Worm (Caenorhabditis elegans) whole organism, young adult: Measurements from ENCODE around the gene C15C8.7.

Experiments used
- C06A6.2 ChIP-seq: fragments of 200-800 bp; sonication (Bioruptor generic); conservative IDR thresholded peaks from 2 replicates; pipeline ENCODE4 v1.3.6; 2022; ENCODE audit warnings: missing genetic modification characterization, missing compliant biosample characterization
- F33H1.4 ChIP-seq: fragments of 200-800 bp; sonication (Bioruptor generic); IDR thresholded peaks from 2 replicates; pipeline ENCODE4 v1.3.6; 2022; ENCODE audit warnings: missing genetic modification reagents, missing genetic modification characterization, missing compliant biosample characterization
- F37B4.10 ChIP-seq: fragments of 200-800 bp; sonication (Bioruptor generic); IDR thresholded peaks from 2 replicates; pipeline ENCODE4 v1.3.6; 2022; ENCODE audit warnings: missing genetic modification characterization, missing compliant biosample characterization
- K11D2.4 ChIP-seq: fragments of 200-800 bp; sonication (Bioruptor generic); IDR thresholded peaks from 2 replicates; pipeline ENCODE4 v1.3.6; 2022; ENCODE audit warnings: missing genetic modification reagents, missing genetic modification characterization, missing compliant biosample characterization
- let-607 ChIP-seq, 2 experiments: fragments of 200-800 bp in 1 of 2; sonication (Bioruptor generic) in 1 of 2; sonication (generic microtip) in 1 of 2; optimal IDR thresholded peaks; 2 replicates each; lab custom pipeline; 2016 to 2018; ENCODE audit warnings: mild to moderate bottlenecking in 2 of 2, missing compliant biosample characterization in 2 of 2, missing genetic modification characterization in 2 of 2, moderate library complexity in 2 of 2, missing genotype in 1 of 2
- nfya-2 ChIP-seq: fragments of 200-800 bp; sonication (Bioruptor generic); IDR thresholded peaks from 2 replicates; pipeline ENCODE4 v1.3.6; 2022; ENCODE audit warnings: missing genetic modification reagents, missing genetic modification characterization, missing compliant biosample characterization
- pbrm-1 ChIP-seq: fragments of 200-800 bp; sonication (Bioruptor generic); IDR thresholded peaks from 2 replicates; pipeline ENCODE4 v1.3.6; 2022; ENCODE audit warnings: missing genetic modification reagents, missing genetic modification characterization, missing compliant biosample characterization
- pha-4 ChIP-seq: fragments of 150-350 bp; sonication (generic microtip); optimal IDR thresholded peaks from 2 replicates; lab custom pipeline; 2014; ENCODE audit warnings: missing biosample characterization, missing genetic modification reagents, missing genetic modification characterization
- snpc-1.3 ChIP-seq: sonication (generic microtip); optimal IDR thresholded peaks from 2 replicates; lab custom pipeline; 2017; ENCODE audit warnings: missing genetic modification characterization, mild to moderate bottlenecking, missing compliant biosample characterization, antibody characterized with exemption, moderate library complexity, missing genotype, missing genetic modification reagents; ENCODE audit not compliant: insufficient read depth
- snpc-4 ChIP-seq, 5 experiments: fragments of 150-350 bp in 1 of 5; sonication (generic microtip) in 4 of 5; optimal IDR thresholded peaks; 2 replicates each; lab custom pipeline; 2014 to 2018; ENCODE audit warnings: missing genetic modification characterization in 5 of 5, missing biosample characterization in 3 of 5, antibody characterized with exemption in 2 of 5, mild to moderate bottlenecking in 2 of 5, missing compliant biosample characterization in 2 of 5, missing genotype in 2 of 5, moderate library complexity in 2 of 5, missing genetic modification reagents in 1 of 5
- unc-62 ChIP-seq: fragments of 150-350 bp; optimal IDR thresholded peaks from 2 replicates; lab custom pipeline; 2014; ENCODE audit warnings: missing biosample characterization, missing genetic modification reagents, missing genetic modification characterization

DNA sequence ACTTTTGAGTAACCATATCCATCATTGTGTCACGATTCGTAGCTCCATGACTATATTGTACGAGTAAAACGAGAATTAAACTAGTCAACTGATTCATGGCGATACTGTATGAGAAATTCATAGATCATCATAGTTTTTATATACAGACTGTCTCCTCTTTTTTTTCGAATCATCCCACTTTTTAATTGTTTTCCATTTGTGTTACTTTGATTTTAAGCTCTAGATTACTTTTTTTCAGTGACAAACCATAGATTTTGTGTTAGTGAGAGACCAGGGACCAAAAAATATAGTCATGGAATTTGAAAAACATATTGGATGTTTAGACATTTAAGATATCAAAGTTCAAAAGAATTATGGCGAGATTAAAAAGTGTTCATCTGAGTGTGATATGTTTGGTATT is 32.9 kb downstream of the C15C8.7 start, which contains the start of gene R11D1.3:
- TF ChIP-seq K11D2.4 (no peak), let-607 (tag; optimal IDR thresholded peaks at IDR 0.05; lab: Kevin White, UChicago) (no peak), pha-4 (no peak), F33H1.4 (no peak), nfya-2 (GFP tag; lab: Robert Waterston, UW) (no peak), F37B4.10 (GFP tag; lab: Robert Waterston, UW) (no peak), C06A6.2 (GFP tag; lab: Robert Waterston, UW) (no peak), unc-62 (GFP tag; lab: Kevin White, UChicago) (no peak), pbrm-1 (GFP tag; lab: Robert Waterston, UW) (no peak), snpc-1.3 (tag; lab: Kevin White, UChicago) (no peak), snpc-4 (GFP tag; optimal IDR thresholded peaks at IDR 0.05; lab: Kevin White, UChicago) (no peak), snpc-4 (tag; optimal IDR thresholded peaks at IDR 0.05; lab: Kevin White, UChicago) (no peak)
